Fruit fly (Drosophila melanogaster): ENCODE measurements around the gene DIP-epsilon.

DIP-epsilon gene

dm6 chr2L:6455955-6456599 lies 45.0 kb upstream of the DIP-epsilon start, which contains the start of gene frj (continued):
- TF ChIP-seq zfh2 (GFP tag; optimal IDR thresholded peaks at IDR 0.05) (peak; percentile 68), CG14014 (GFP tag; IDR thresholded peaks at IDR 0.05) (peak; percentile 64), ewg (GFP tag; optimal IDR thresholded peaks at IDR 0.05) (peak; percentile 52), CG32767 (GFP tag; IDR thresholded peaks at IDR 0.05) (no peak), Spps (tag; optimal IDR thresholded peaks at IDR 0.05) (no peak), CG17568 (GFP tag; optimal IDR thresholded peaks at IDR 0.05) (peak; percentile 26), CG11504 (tag; optimal IDR thresholded peaks at IDR 0.05) (no peak), chif (GFP tag; optimal IDR thresholded peaks at IDR 0.05) (peak; percentile 63 to 65), BtbVII (GFP tag; optimal IDR thresholded peaks at IDR 0.05) (no peak), zfh1 (GFP tag; IDR thresholded peaks at IDR 0.05) (peak; percentile 59; the same call in 2 of the 3 replicates), Hey (tag; optimal IDR thresholded peaks at IDR 0.05) (no peak), CG3726 (GFP tag; IDR thresholded peaks at IDR 0.05) (0 out of 3 replicates have a peak, but pooled peaks have one; percentile 61), CG17359 (tag; optimal IDR thresholded peaks at IDR 0.05) (peak; percentile 57), CG2116 (GFP tag; optimal IDR thresholded peaks at IDR 0.05) (peak; percentile 54), bab2 (GFP tag; optimal IDR thresholded peaks at IDR 0.05) (peak; percentile 67), CrebB (tag; optimal IDR thresholded peaks at IDR 0.05) (no peak), Side (GFP tag; optimal IDR thresholded peaks at IDR 0.05) (peak; percentile 38), CG16863 (GFP tag; optimal IDR thresholded peaks at IDR 0.05) (peak; percentile 57), ind (GFP tag; optimal IDR thresholded peaks at IDR 0.05) (peak; percentile 73), Six4 (GFP tag; optimal IDR thresholded peaks at IDR 0.05) (peak; percentile 32), hb (GFP tag; IDR thresholded peaks at IDR 0.05; ENCODE audit: partially characterized antibody) (peak; percentile 57; the same call in 2 of the 3 replicates), E2f2 (GFP tag; IDR thresholded peaks at IDR 0.05) (peak; percentile 55), dimm (GFP tag; IDR thresholded peaks at IDR 0.05) (no peak), D (optimal IDR thresholded peaks at IDR 0.05) (peak; percentile 29), D (GFP tag; optimal IDR thresholded peaks at IDR 0.05) (peak; percentile 36), CG11085 (GFP tag; IDR thresholded peaks at IDR 0.05) (peak; percentile 61), ERR (GFP tag; optimal IDR thresholded peaks at IDR 0.05) (no peak), CG4282 (GFP tag; optimal IDR thresholded peaks at IDR 0.05) (peak; percentile 66), CTCF (GFP tag; optimal IDR thresholded peaks at IDR 0.05) (peak; percentile 96), CG6813 (GFP tag; optimal IDR thresholded peaks at IDR 0.05) (no peak), gt (GFP tag; IDR thresholded peaks at IDR 0.05) (no peak), CG31441 (GFP tag; IDR thresholded peaks at IDR 0.05) (peak; percentile 73), CG7786 (GFP tag; optimal IDR thresholded peaks at IDR 0.05) (peak; percentile 70), dan (GFP tag; IDR thresholded peaks at IDR 0.05) (no peak), CG3838 (GFP tag; optimal IDR thresholded peaks at IDR 0.05) (peak; percentile 54), eyg (GFP tag; optimal IDR thresholded peaks at IDR 0.05) (peak; percentile 42), lov (optimal IDR thresholded peaks at IDR 0.05) (no peak), lov (GFP tag; IDR thresholded peaks at IDR 0.05) (peak; percentile 47; the same call in 1 of the 3 replicates), cwo (GFP tag; optimal IDR thresholded peaks at IDR 0.05) (no peak), bcd (GFP tag; optimal IDR thresholded peaks at IDR 0.05) (peak; percentile 68), CG43689 (GFP tag; IDR thresholded peaks at IDR 0.05) (no peak), Bgb (GFP tag; IDR thresholded peaks at IDR 0.05; ENCODE audit: partially characterized antibody) (peak; percentile 59; the same call in 1 of the 2 replicates), stwl (tag; optimal IDR thresholded peaks at IDR 0.05) (peak; percentile 68), CG14050 (GFP tag; IDR thresholded peaks at IDR 0.05) (0 out of 3 replicates have a peak, but pooled peaks have one; percentile 32), Dip2 (GFP tag; IDR thresholded peaks at IDR 0.05) (no peak), CG17802 (tag; optimal IDR thresholded peaks at IDR 0.05) (peak; percentile 95), Abd-B (GFP tag; optimal IDR thresholded peaks at IDR 0.05) (peak; percentile 80), MBD-R2 (GFP tag; IDR thresholded peaks at IDR 0.05) (peak; percentile 56), Sox102F (GFP tag; optimal IDR thresholded peaks at IDR 0.05) (peak; percentile 58), Dp (GFP tag; optimal IDR thresholded peaks at IDR 0.05) (peak; percentile 45), CG15601 (tag; optimal IDR thresholded peaks at IDR 0.05) (peak; percentile 46)
